Worm (Caenorhabditis elegans) whole organism, L3 larva: ENCODE measurements around the gene vrk-1.

Experiments used
- ZK546.5 ChIP-seq: sonication (generic microtip); optimal IDR thresholded peaks from 2 replicates; lab custom pipeline; 2017; ENCODE audit warnings: missing biosample characterization, missing genetic modification characterization
- ceh-16 ChIP-seq: sonication (generic microtip); optimal IDR thresholded peaks from 2 replicates; lab custom pipeline; 2017; ENCODE audit warnings: missing biosample characterization, missing genetic modification characterization
- elt-1 ChIP-seq: fragments of 150-350 bp; optimal IDR thresholded peaks from 2 replicates; lab custom pipeline; 2014; ENCODE audit warnings: missing biosample characterization, missing genetic modification characterization
- elt-3 ChIP-seq, 3 experiments: fragments of 150-350 bp in 1 of 3; sonication (generic microtip) in 2 of 3; optimal IDR thresholded peaks; 2 replicates in 2 of 3; 4 replicates in 1 of 3; lab custom pipeline; 2014 to 2017; ENCODE audit warnings: missing biosample characterization in 3 of 3, missing genetic modification characterization in 3 of 3
- nhr-11 ChIP-seq: fragments of 150-350 bp; optimal IDR thresholded peaks from 2 replicates; lab custom pipeline; 2014; ENCODE audit warnings: missing biosample characterization, missing genetic modification characterization
- nhr-23 ChIP-seq: fragments of 150-350 bp; optimal IDR thresholded peaks from 2 replicates; lab custom pipeline; 2014; ENCODE audit warnings: missing biosample characterization, missing genetic modification reagents, missing genetic modification characterization
- nhr-76 ChIP-seq: fragments of 150-350 bp; sonication (generic microtip); optimal IDR thresholded peaks from 5 replicates; lab custom pipeline; 2014; ENCODE audit warnings: missing biosample characterization, missing genetic modification characterization
- unc-39 ChIP-seq: sonication (generic microtip); optimal IDR thresholded peaks from 4 replicates; lab custom pipeline; 2017; ENCODE audit warnings: missing biosample characterization, missing genetic modification characterization

ce11 chrII:5955638-5956167 lies 33.9 kb downstream of the vrk-1 start:
- TF ChIP-seq nhr-76 (tag; lab: Kevin White, UChicago): no peak
- no peak for TF ChIP-seq ZK546.5 (tag; lab: Kevin White, UChicago)
- no peak for TF ChIP-seq ceh-16 (tag; lab: Kevin White, UChicago)
- no peak for TF ChIP-seq elt-1 (tag; lab: Kevin White, UChicago)
- TF ChIP-seq elt-3 (tag; optimal IDR thresholded peaks at IDR 0.05; lab: Kevin White, UChicago): no peak
- TF ChIP-seq nhr-11 (tag; lab: Kevin White, UChicago): no peak
- TF ChIP-seq unc-39 (tag; lab: Kevin White, UChicago): no peak
- no peak for TF ChIP-seq nhr-23 (tag; lab: Kevin White, UChicago)
